Fruit fly (Drosophila melanogaster): ENCODE results near the gene CG5421.
A peak's percentile ranks its signal among the peaks of the same experiment; 100 is the strongest.

The CG5421 gene

DNA sequence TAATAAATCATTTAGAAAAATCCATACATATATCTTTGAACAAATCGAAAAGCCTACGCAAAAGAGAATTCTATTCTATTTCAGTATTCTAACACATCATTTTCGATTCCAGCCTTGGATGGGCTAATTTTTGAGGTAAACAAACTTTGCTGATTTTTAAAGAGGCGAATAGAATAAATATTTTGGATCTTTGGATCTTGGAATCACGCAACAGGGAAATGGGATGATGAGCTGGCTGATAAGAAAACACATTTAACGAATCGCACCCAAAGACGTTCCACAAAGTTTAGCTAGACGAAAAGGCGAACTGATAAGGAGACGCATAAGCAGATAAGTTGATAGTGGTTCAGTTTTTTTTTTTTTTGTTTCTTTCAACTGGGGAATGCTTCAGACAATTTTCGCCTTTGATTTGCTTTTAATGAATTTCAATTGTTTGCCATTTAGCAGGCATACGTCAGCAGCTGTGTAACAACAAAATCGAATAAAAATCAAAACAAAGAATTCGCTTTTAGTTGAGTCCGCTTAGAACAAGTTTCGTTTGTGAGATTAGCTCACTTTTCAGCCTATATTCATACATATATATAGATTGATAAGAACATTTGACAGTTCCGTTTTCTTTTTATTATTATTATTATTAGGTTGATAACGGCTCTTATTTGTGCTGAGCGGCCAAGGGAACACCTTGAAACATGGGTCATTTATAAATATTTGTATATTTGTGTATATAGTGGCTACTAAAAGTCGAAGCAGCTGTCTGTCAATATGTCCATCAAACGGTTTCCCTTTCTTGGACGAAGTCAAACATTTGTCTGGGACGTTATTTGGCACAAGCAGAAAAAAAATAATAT is 17.5 kb upstream of the CG5421 start (continued):
- no peak for TF ChIP-seq tx (GFP tag; optimal IDR thresholded peaks at IDR 0.05)
- peak; percentile 63 for TF ChIP-seq CG7987 (GFP tag; optimal IDR thresholded peaks at IDR 0.05)
- TF ChIP-seq hth (optimal IDR thresholded peaks at IDR 0.05), result no peak
- no peak for TF ChIP-seq kay (GFP tag; optimal IDR thresholded peaks at IDR 0.05)
- peak; percentile 20 for TF ChIP-seq CG18262 (tag; optimal IDR thresholded peaks at IDR 0.05)
- TF ChIP-seq CG10959 (GFP tag; IDR thresholded peaks at IDR 0.05), result no peak
- peak; percentile 49; the same call in 1 of the 2 replicates for TF ChIP-seq Xrp1 (GFP tag; IDR thresholded peaks at IDR 0.05)
- TF ChIP-seq Sox102F (GFP tag; optimal IDR thresholded peaks at IDR 0.05), result peak; percentile 25
- peak; percentile 61 for TF ChIP-seq Hmr (GFP tag; optimal IDR thresholded peaks at IDR 0.05)
- no peak for TF ChIP-seq GATAe (GFP tag; conservative IDR thresholded peaks at IDR 0.05)
- TF ChIP-seq MTF-1 (GFP tag; optimal IDR thresholded peaks at IDR 0.05; ENCODE audit: borderline replicate concordance), result peak; percentile 66
- TF ChIP-seq CG14710 (tag; optimal IDR thresholded peaks at IDR 0.05), result peak; percentile 36
- TF ChIP-seq CG6272 (GFP tag; IDR thresholded peaks at IDR 0.05), result no peak
- no peak for TF ChIP-seq oc (tag; optimal IDR thresholded peaks at IDR 0.05)
- peak; percentile 41 for TF ChIP-seq CG2678 (tag; optimal IDR thresholded peaks at IDR 0.05)
- no peak for TF ChIP-seq CG7963 (GFP tag; IDR thresholded peaks at IDR 0.05; ENCODE audit: partially characterized antibody)
- peak; percentile 5 for TF ChIP-seq CG17385 (GFP tag; optimal IDR thresholded peaks at IDR 0.05)
- TF ChIP-seq fu2 (GFP tag; optimal IDR thresholded peaks at IDR 0.05), result no peak
- TF ChIP-seq Fer3 (tag; optimal IDR thresholded peaks at IDR 0.05), result peak; percentile 11
- TF ChIP-seq CG17361 (GFP tag; IDR thresholded peaks at IDR 0.05), result peak; percentile 19; the same call in 1 of the 3 replicates
- no peak for TF ChIP-seq rib (GFP tag; IDR thresholded peaks at IDR 0.05)
- no peak for TF ChIP-seq tna (GFP tag; IDR thresholded peaks at IDR 0.05; ENCODE audit: partially characterized antibody)
- no peak for TF ChIP-seq chif (GFP tag; optimal IDR thresholded peaks at IDR 0.05)
- TF ChIP-seq Stat92E (GFP tag; optimal IDR thresholded peaks at IDR 0.05), result no peak
- peak; percentile 65 for TF ChIP-seq CG3407 (GFP tag; optimal IDR thresholded peaks at IDR 0.05)
- TF ChIP-seq Atf-2 (GFP tag; optimal IDR thresholded peaks at IDR 0.05), result no peak
- peak; percentile 72 for TF ChIP-seq Med (GFP tag)
- peak; percentile 9 for TF ChIP-seq Lhr (GFP tag; optimal IDR thresholded peaks at IDR 0.05)
- no peak for TF ChIP-seq ind (GFP tag; optimal IDR thresholded peaks at IDR 0.05)
- TF ChIP-seq Eip74EF (GFP tag; optimal IDR thresholded peaks at IDR 0.05), result peak in 1 of 2 experiments; percentile 23
- no peak for TF ChIP-seq wor (GFP tag; IDR thresholded peaks at IDR 0.05)
- TF ChIP-seq zen (tag; optimal IDR thresholded peaks at IDR 0.05), result no peak
- TF ChIP-seq CG10147 (GFP tag; optimal IDR thresholded peaks at IDR 0.05), result peak; percentile 31
- TF ChIP-seq slou (GFP tag; optimal IDR thresholded peaks at IDR 0.05), result no peak
- peak; percentile 24 for TF ChIP-seq twi (tag; optimal IDR thresholded peaks at IDR 0.05)
- no peak for TF ChIP-seq Ssrp (tag; optimal IDR thresholded peaks at IDR 0.05)
- TF ChIP-seq NC2α (GFP tag; optimal IDR thresholded peaks at IDR 0.05), result no peak
- no peak for TF ChIP-seq Dref (GFP tag; IDR thresholded peaks at IDR 0.05)
- TF ChIP-seq sug (tag; optimal IDR thresholded peaks at IDR 0.05), result peak; percentile 56
- TF ChIP-seq gfzf (GFP tag; optimal IDR thresholded peaks at IDR 0.05), result no peak
- no peak for TF ChIP-seq CG32532 (GFP tag; IDR thresholded peaks at IDR 0.05)
- peak; percentile 47 for TF ChIP-seq Blimp-1 (GFP tag; optimal IDR thresholded peaks at IDR 0.05)
- TF ChIP-seq corto (GFP tag; optimal IDR thresholded peaks at IDR 0.05), result no peak
- TF ChIP-seq luna (GFP tag; optimal IDR thresholded peaks at IDR 0.05), result no peak
- TF ChIP-seq CG8281 (tag; optimal IDR thresholded peaks at IDR 0.05), result peak; percentile 53
- TF ChIP-seq CG2116 (GFP tag; optimal IDR thresholded peaks at IDR 0.05), result peak; percentile 9
- TF ChIP-seq CG12299 (tag; optimal IDR thresholded peaks at IDR 0.05), result peak; percentile 10
- TF ChIP-seq CG7745 (tag; optimal IDR thresholded peaks at IDR 0.05), result peak; percentile 64

Data from whole organism, embryonic.